Worm (Caenorhabditis elegans) whole organism, midembryonic: ENCODE results near the gene bcl-7.

Source experiments
- T22C8.4 ChIP-seq: fragments of 200-800 bp; sonication (Bioruptor generic); IDR thresholded peaks from 2 replicates; pipeline ENCODE4 v1.3.6; 2022; ENCODE audit warnings: missing genetic modification characterization, missing compliant biosample characterization
- cog-1 ChIP-seq: sonication (generic microtip); optimal IDR thresholded peaks from 2 replicates; lab custom pipeline; 2016; ENCODE audit warnings: missing genetic modification characterization, missing compliant biosample characterization
- flt-1 ChIP-seq: fragments of 200-800 bp; sonication (Bioruptor generic); IDR thresholded peaks from 2 replicates; pipeline ENCODE4 v1.3.6; 2022; ENCODE audit warnings: missing genetic modification characterization, missing compliant biosample characterization
- klf-2 ChIP-seq: fragments of 200-800 bp; sonication (Bioruptor generic); conservative IDR thresholded peaks from 2 replicates; pipeline ENCODE4 v1.3.6; 2022; ENCODE audit warnings: missing genetic modification reagents, missing genetic modification characterization, missing compliant biosample characterization
- med-1 ChIP-seq: sonication (generic microtip); optimal IDR thresholded peaks from 2 replicates; lab custom pipeline; 2017; ENCODE audit warnings: missing genetic modification characterization, mild to moderate bottlenecking, missing compliant biosample characterization, antibody characterized with exemption, missing genetic modification reagents; ENCODE audit not compliant: insufficient read depth
- ref-1 ChIP-seq: fragments of 200-800 bp; sonication (Bioruptor generic); conservative IDR thresholded peaks from 2 replicates; pipeline ENCODE4 v1.3.6; 2022; ENCODE audit warnings: missing genetic modification reagents, missing genetic modification characterization, missing compliant biosample characterization
- tab-1 ChIP-seq: fragments of 200-800 bp; sonication (Bioruptor generic); IDR thresholded peaks from 2 replicates; pipeline ENCODE4 v1.3.6; 2022; ENCODE audit warnings: missing genetic modification characterization, missing compliant biosample characterization
- ztf-23 ChIP-seq: fragments of 200-800 bp; sonication (Bioruptor generic); IDR thresholded peaks from 2 replicates; pipeline ENCODE4 v1.3.6; 2022; ENCODE audit warnings: missing genetic modification reagents, missing genetic modification characterization, missing compliant biosample characterization
- ztf-29 ChIP-seq: fragments of 200-800 bp; sonication (Bioruptor generic); IDR thresholded peaks from 2 replicates; pipeline ENCODE4 v1.3.6; 2022; ENCODE audit warnings: missing genetic modification reagents, missing genetic modification characterization, missing compliant biosample characterization

bcl-7 gene

ce11 chrIII:5908408-5908807 lies 17.5 kb upstream of the bcl-7 start, which contains the start of gene C28H8.3:
C28H8.3 (plus strand) TSS chrIII:5908700.
- no peak for TF ChIP-seq ref-1 (GFP tag; lab: Robert Waterston, UW)
- no peak for TF ChIP-seq ztf-29 (GFP tag; lab: Robert Waterston, UW)
- no peak for TF ChIP-seq cog-1 (tag; lab: Kevin White, UChicago)
- no peak for TF ChIP-seq T22C8.4 (GFP tag; lab: Robert Waterston, UW)
- TF ChIP-seq med-1 = no peak
- no peak for TF ChIP-seq flt-1 (GFP tag; lab: Robert Waterston, UW)
- no peak for TF ChIP-seq klf-2 (GFP tag; lab: Robert Waterston, UW)
- TF ChIP-seq tab-1 (GFP tag; lab: Robert Waterston, UW) = no peak
- TF ChIP-seq ztf-23 (GFP tag; lab: Robert Waterston, UW) = no peak

- TF ChIP-seq tab-1 (GFP tag; lab: Robert Waterston, UW) (no peak), flt-1 (GFP tag; lab: Robert Waterston, UW) (no peak), med-1 (no peak), ztf-23 (GFP tag; lab: Robert Waterston, UW) (no peak), cog-1 (tag; lab: Kevin White, UChicago) (no peak)
Observed at ce11 chrIII:5914717-5915116, 11.2 kb upstream of the bcl-7 start.

ce11 chrIII:5915926-5916325 lies 10.0 kb upstream of the bcl-7 start:
- TF ChIP-seq T22C8.4 (GFP tag; lab: Robert Waterston, UW) (no peak), ztf-29 (GFP tag; lab: Robert Waterston, UW) (no peak), klf-2 (GFP tag; lab: Robert Waterston, UW) (no peak), tab-1 (GFP tag; lab: Robert Waterston, UW) (no peak), flt-1 (GFP tag; lab: Robert Waterston, UW) (no peak), med-1 (no peak), ztf-23 (GFP tag; lab: Robert Waterston, UW) (no peak), ref-1 (GFP tag; lab: Robert Waterston, UW) (no peak), cog-1 (tag; lab: Kevin White, UChicago) (no peak)

ce11 chrIII:5917365-5917958 lies 8.4 kb upstream of the bcl-7 start:
- TF ChIP-seq ref-1 (GFP tag; lab: Robert Waterston, UW) = no peak
- TF ChIP-seq flt-1 (GFP tag; lab: Robert Waterston, UW) = no peak
- no peak for TF ChIP-seq ztf-23 (GFP tag; lab: Robert Waterston, UW)
- TF ChIP-seq med-1 = no peak
- TF ChIP-seq klf-2 (GFP tag; lab: Robert Waterston, UW) = no peak
- no peak for TF ChIP-seq cog-1 (tag; lab: Kevin White, UChicago)
- no peak for TF ChIP-seq tab-1 (GFP tag; lab: Robert Waterston, UW)
- TF ChIP-seq ztf-29 (GFP tag; lab: Robert Waterston, UW) = no peak
- no peak for TF ChIP-seq T22C8.4 (GFP tag; lab: Robert Waterston, UW)

- no peak for TF ChIP-seq tab-1 (GFP tag; lab: Robert Waterston, UW)
- no peak for TF ChIP-seq klf-2 (GFP tag; lab: Robert Waterston, UW)
- no peak for TF ChIP-seq cog-1 (tag; lab: Kevin White, UChicago)
- TF ChIP-seq T22C8.4 (GFP tag; lab: Robert Waterston, UW) = no peak
- TF ChIP-seq med-1 = no peak
- TF ChIP-seq flt-1 (GFP tag; lab: Robert Waterston, UW) = no peak
- TF ChIP-seq ztf-29 (GFP tag; lab: Robert Waterston, UW) = no peak
- TF ChIP-seq ref-1 (GFP tag; lab: Robert Waterston, UW) = no peak
- TF ChIP-seq ztf-23 (GFP tag; lab: Robert Waterston, UW) = no peak
Observed at ce11 chrIII:5919799-5920387, 6.0 kb upstream of the bcl-7 start, which contains the start of the genes tdo-2 and C28H8.2. tdo-2 (minus strand) TSS chrIII:5919955. C28H8.2 (plus strand) TSS chrIII:5920322.

- TF ChIP-seq med-1 (no peak), ztf-23 (GFP tag; lab: Robert Waterston, UW) (no peak), tab-1 (GFP tag; lab: Robert Waterston, UW) (no peak), T22C8.4 (GFP tag; lab: Robert Waterston, UW) (no peak), flt-1 (GFP tag; lab: Robert Waterston, UW) (no peak), ref-1 (GFP tag; lab: Robert Waterston, UW) (no peak), ztf-29 (GFP tag; lab: Robert Waterston, UW) (no peak), cog-1 (tag; lab: Kevin White, UChicago) (no peak), klf-2 (GFP tag; lab: Robert Waterston, UW) (no peak)
Observed at ce11 chrIII:5921067-5921678, 4.7 kb upstream of the bcl-7 start.

ce11 chrIII:5922236-5922635 lies 3.6 kb upstream of the bcl-7 start:
- TF ChIP-seq cog-1 (tag; lab: Kevin White, UChicago) = no peak
- no peak for TF ChIP-seq ztf-23 (GFP tag; lab: Robert Waterston, UW)
- no peak for TF ChIP-seq ref-1 (GFP tag; lab: Robert Waterston, UW)
- no peak for TF ChIP-seq ztf-29 (GFP tag; lab: Robert Waterston, UW)
- no peak for TF ChIP-seq med-1
- no peak for TF ChIP-seq flt-1 (GFP tag; lab: Robert Waterston, UW)
- TF ChIP-seq tab-1 (GFP tag; lab: Robert Waterston, UW) = no peak
- no peak for TF ChIP-seq klf-2 (GFP tag; lab: Robert Waterston, UW)
- no peak for TF ChIP-seq T22C8.4 (GFP tag; lab: Robert Waterston, UW)

ce11 chrIII:5930659-5931058 lies 4.8 kb downstream of the bcl-7 start:
- TF ChIP-seq ztf-29 (GFP tag; lab: Robert Waterston, UW) = no peak
- no peak for TF ChIP-seq flt-1 (GFP tag; lab: Robert Waterston, UW)
- TF ChIP-seq T22C8.4 (GFP tag; lab: Robert Waterston, UW) = no peak
